Fruit fly (Drosophila melanogaster) whole organism, prepupa: ENCODE measurements around the gene CG11134.

ENCODE experiments used
- Blimp-1 ChIP-seq: fragments of 200-800 bp; sonication (Bioruptor generic); optimal IDR thresholded peaks from 3 replicates; lab custom pipeline; 2017; ENCODE audit warnings: missing biosample characterization, missing genetic modification characterization, mild to moderate bottlenecking, moderate library complexity, missing genetic modification reagents
- CG16779 ChIP-seq: fragments of 200-800 bp; sonication (Bioruptor generic); optimal IDR thresholded peaks from 3 replicates; lab custom pipeline; 2017; ENCODE audit warnings: missing biosample characterization, mild to moderate bottlenecking, missing genetic modification characterization
- CG8632 ChIP-seq: fragments of 200-800 bp; sonication (Bioruptor generic); optimal IDR thresholded peaks from 3 replicates; lab custom pipeline; 2016; ENCODE audit warnings: missing biosample characterization, missing genetic modification characterization
- Hr38 ChIP-seq: sonication (Bioruptor generic); optimal IDR thresholded peaks from 2 replicates; lab custom pipeline; 2016; ENCODE audit warnings: missing biosample characterization, missing genetic modification characterization
- Smox ChIP-seq: fragments of 200-800 bp; sonication (Bioruptor generic); optimal IDR thresholded peaks from 3 replicates; lab custom pipeline; 2016; ENCODE audit warnings: missing biosample characterization, missing genetic modification characterization
- Sox14 ChIP-seq: fragments of 200-800 bp; sonication (Bioruptor generic); optimal IDR thresholded peaks from 3 replicates; lab custom pipeline; 2016; ENCODE audit warnings: missing biosample characterization, missing genetic modification characterization
- acj6 ChIP-seq: fragments of 200-800 bp; sonication (Bioruptor generic); optimal IDR thresholded peaks from 3 replicates; lab custom pipeline; 2016; ENCODE audit warnings: missing biosample characterization, missing genetic modification characterization
- eg ChIP-seq: fragments of 200-800 bp; sonication (Bioruptor generic); IDR thresholded peaks from 3 replicates; pipeline ENCODE4 v1.3.6; 2022; ENCODE audit warnings: missing biosample characterization, missing genetic modification characterization
- fd59A ChIP-seq: fragments of 200-800 bp; sonication (Bioruptor generic); optimal IDR thresholded peaks from 2 replicates; lab custom pipeline; 2017; ENCODE audit warnings: missing biosample characterization, mild to moderate bottlenecking, missing genetic modification characterization, missing genetic modification reagents

dm6 chrX:13737939-13738338, at the start of gene CG11134:
- TF ChIP-seq eg (GFP tag; lab: Robert Waterston, UW) (no peak), Smox (GFP tag; lab: Kevin White, UChicago) (no peak), fd59A (GFP tag; lab: Kevin White, UChicago) (no peak), Sox14 (no peak), CG16779 (tag; lab: Kevin White, UChicago) (no peak), acj6 (GFP tag; lab: Kevin White, UChicago) (no peak), CG8632 (GFP tag; lab: Kevin White, UChicago) (no peak), Blimp-1 (GFP tag; lab: Kevin White, UChicago) (no peak), Hr38 (GFP tag; lab: Kevin White, UChicago) (no peak)
